Fruit fly (Drosophila melanogaster) whole organism, embryonic: ENCODE measurements around the gene CG31064.

Experiments used
- ATbp ChIP-seq: fragments of 200-800 bp; sonication (Bioruptor generic); optimal IDR thresholded peaks from 2 replicates; lab custom pipeline; 2017; ENCODE audit warnings: missing biosample characterization, mild to moderate bottlenecking, missing genetic modification characterization, missing genetic modification reagents
- Atf-2 ChIP-seq: fragments of 200-800 bp; sonication (Bioruptor generic); optimal IDR thresholded peaks from 2 replicates; lab custom pipeline; 2016; ENCODE audit warnings: missing biosample characterization, missing genetic modification characterization
- BEAF-32 ChIP-seq: fragments of 200-800 bp; sonication (Bioruptor generic); optimal IDR thresholded peaks from 3 replicates; lab custom pipeline; 2017; ENCODE audit warnings: missing biosample characterization, missing genetic modification characterization, mild to moderate bottlenecking, moderate library complexity, missing genetic modification reagents
- Bdp1 ChIP-seq: fragments of 200-800 bp; sonication (Bioruptor generic); optimal IDR thresholded peaks from 3 replicates; lab custom pipeline; 2016; ENCODE audit warnings: missing biosample characterization, missing genetic modification characterization
- C15 ChIP-seq: fragments of 200-800 bp; sonication (Bioruptor generic); IDR thresholded peaks from 3 replicates; pipeline ENCODE4 v1.3.6; 2022; ENCODE audit warnings: missing biosample characterization, missing genetic modification characterization
- CG11456 ChIP-seq: fragments of 200-800 bp; sonication (Bioruptor generic); IDR thresholded peaks from 3 replicates; pipeline ENCODE4 v1.3.6; 2022; ENCODE audit warnings: missing biosample characterization, missing genetic modification characterization
- CG12155 ChIP-seq: fragments of 200-800 bp; sonication (Bioruptor generic); optimal IDR thresholded peaks from 3 replicates; lab custom pipeline; 2016; ENCODE audit warnings: missing biosample characterization, missing genetic modification characterization
- CG12236 ChIP-seq: fragments of 200-800 bp; sonication (Bioruptor generic); optimal IDR thresholded peaks from 2 replicates; lab custom pipeline; 2016; ENCODE audit warnings: missing biosample characterization, missing genetic modification characterization
- CG13775 ChIP-seq: fragments of 200-800 bp; sonication (Bioruptor generic); optimal IDR thresholded peaks from 3 replicates; lab custom pipeline; 2017; ENCODE audit warnings: missing biosample characterization, mild to moderate bottlenecking, missing genetic modification characterization
- CG15269 ChIP-seq: fragments of 200-800 bp; sonication (Bioruptor generic); optimal IDR thresholded peaks from 2 replicates; lab custom pipeline; 2018; ENCODE audit warnings: missing biosample characterization, mild to moderate bottlenecking, missing genetic modification characterization, moderate library complexity
- CG15601 ChIP-seq: fragments of 200-800 bp; sonication (Bioruptor generic); optimal IDR thresholded peaks from 3 replicates; lab custom pipeline; 2019; ENCODE audit warnings: missing biosample characterization, mild to moderate bottlenecking, missing genetic modification characterization, moderate library complexity
- CG2199 ChIP-seq: fragments of 200-800 bp; sonication (Bioruptor generic); IDR thresholded peaks from 3 replicates; pipeline ENCODE4 v1.3.6; 2022; ENCODE audit warnings: missing biosample characterization, missing genetic modification characterization
- CG3281 ChIP-seq: fragments of 200-800 bp; sonication (Bioruptor generic); optimal IDR thresholded peaks from 3 replicates; lab custom pipeline; 2017; ENCODE audit warnings: missing biosample characterization, mild to moderate bottlenecking, missing genetic modification characterization
- CG34224 ChIP-seq: fragments of 200-800 bp; sonication (Bioruptor generic); IDR thresholded peaks from 3 replicates; pipeline ENCODE4 v1.3.6; 2022; ENCODE audit warnings: missing biosample characterization, missing genetic modification characterization; ENCODE audit not compliant: partially characterized antibody
- CG42726 ChIP-seq: fragments of 200-800 bp; sonication (Bioruptor generic); IDR thresholded peaks from 2 replicates; pipeline ENCODE4 v1.3.6; 2022; ENCODE audit warnings: missing biosample characterization, missing genetic modification characterization; ENCODE audit not compliant: partially characterized antibody
- CG4404 ChIP-seq: fragments of 200-800 bp; sonication (Bioruptor generic); IDR thresholded peaks from 2 replicates; pipeline ENCODE4 v1.3.6; 2022; ENCODE audit warnings: missing biosample characterization, missing genetic modification characterization
- CG4854 ChIP-seq: fragments of 200-800 bp; sonication (Bioruptor generic); optimal IDR thresholded peaks from 2 replicates; lab custom pipeline; 2016; ENCODE audit warnings: missing biosample characterization, missing genetic modification characterization, inconsistent platforms
- CG5245 ChIP-seq: fragments of 200-800 bp; sonication (Bioruptor generic); optimal IDR thresholded peaks from 3 replicates; lab custom pipeline; 2016; ENCODE audit warnings: missing biosample characterization, missing genetic modification characterization
- CG6272 ChIP-seq: fragments of 200-800 bp; sonication (Bioruptor generic); IDR thresholded peaks from 2 replicates; pipeline ENCODE4 v1.3.6; 2022; ENCODE audit warnings: missing biosample characterization, missing genetic modification characterization
- CG6683 ChIP-seq: fragments of 200-800 bp; sonication (Bioruptor generic); optimal IDR thresholded peaks from 2 replicates; lab custom pipeline; 2017; ENCODE audit warnings: missing biosample characterization, mild to moderate bottlenecking, missing genetic modification characterization, missing genetic modification reagents
- CG8765 ChIP-seq: fragments of 200-800 bp; sonication (Bioruptor generic); IDR thresholded peaks from 2 replicates; pipeline ENCODE4 v1.3.6; 2022; ENCODE audit warnings: missing biosample characterization, missing genetic modification characterization
- CTCF ChIP-seq: fragments of 200-800 bp; sonication (Bioruptor generic); optimal IDR thresholded peaks from 2 replicates; lab custom pipeline; 2017; ENCODE audit warnings: missing biosample characterization, mild to moderate bottlenecking, missing genetic modification characterization, moderate library complexity
- Dll ChIP-seq: fragments of 200-800 bp; sonication (Bioruptor generic); IDR thresholded peaks from 4 replicates; pipeline ENCODE4 v1.3.6; 2022; ENCODE audit warnings: missing biosample characterization, missing genetic modification characterization; ENCODE audit not compliant: partially characterized antibody
- Hand ChIP-seq: fragments of 200-800 bp; sonication (Bioruptor generic); optimal IDR thresholded peaks from 2 replicates; lab custom pipeline; 2017; ENCODE audit warnings: mild to moderate bottlenecking, missing biosample characterization, missing genetic modification reagents, missing genetic modification characterization
- Lim3 ChIP-seq: fragments of 200-800 bp; sonication (Bioruptor generic); IDR thresholded peaks from 2 replicates; pipeline ENCODE4 v1.3.6; 2022; ENCODE audit warnings: missing biosample characterization, missing genetic modification characterization
- Oaz ChIP-seq: fragments of 200-800 bp; sonication (Bioruptor generic); IDR thresholded peaks from 2 replicates; pipeline ENCODE4 v1.3.6; 2022; ENCODE audit warnings: missing biosample characterization, missing genetic modification characterization
- Rfx ChIP-seq: fragments of 200-800 bp; sonication (Bioruptor generic); IDR thresholded peaks from 2 replicates; pipeline ENCODE4 v1.3.6; 2022; ENCODE audit warnings: missing biosample characterization, missing genetic modification characterization
- Sin3A ChIP-seq: fragments of >200 bp; optimal IDR thresholded peaks from 2 replicates; lab custom pipeline; 2018
- Sox102F ChIP-seq: fragments of 200-800 bp; sonication (Bioruptor generic); optimal IDR thresholded peaks from 2 replicates; lab custom pipeline; 2018; ENCODE audit warnings: missing biosample characterization, mild to moderate bottlenecking, missing genetic modification characterization, moderate library complexity
- Sry-β ChIP-seq: fragments of 200-800 bp; sonication (Bioruptor generic); optimal IDR thresholded peaks from 2 replicates; lab custom pipeline; 2018; ENCODE audit warnings: missing biosample characterization, mild to moderate bottlenecking, missing genetic modification characterization, moderate library complexity
- bowl ChIP-seq: fragments of 200-800 bp; sonication (Bioruptor generic); IDR thresholded peaks from 2 replicates; pipeline ENCODE4 v1.3.6; 2022; ENCODE audit warnings: missing biosample characterization, missing genetic modification characterization
- br ChIP-seq: fragments of >200 bp; optimal IDR thresholded peaks from 2 replicates; lab custom pipeline; 2017
- cad ChIP-seq: fragments of >200 bp; optimal IDR thresholded peaks from 2 replicates; lab custom pipeline; 2017; ENCODE audit warnings: missing biosample characterization, missing genetic modification characterization
- cwo ChIP-seq: fragments of 200-800 bp; sonication (Bioruptor generic); optimal IDR thresholded peaks from 3 replicates; lab custom pipeline; 2017; ENCODE audit warnings: missing biosample characterization, missing genetic modification characterization, mild to moderate bottlenecking, moderate library complexity, missing genetic modification reagents
- disco-r ChIP-seq: fragments of 200-800 bp; sonication (Bioruptor generic); optimal IDR thresholded peaks from 2 replicates; lab custom pipeline; 2016; ENCODE audit warnings: missing biosample characterization, missing genetic modification characterization
- dm ChIP-seq: fragments of 200-800 bp; sonication (Bioruptor generic); optimal IDR thresholded peaks from 3 replicates; lab custom pipeline; 2016; ENCODE audit warnings: missing biosample characterization, missing genetic modification characterization
- dmrt99B ChIP-seq: fragments of 200-800 bp; sonication (Bioruptor generic); optimal IDR thresholded peaks from 2 replicates; lab custom pipeline; 2018; ENCODE audit warnings: missing biosample characterization, mild to moderate bottlenecking, missing genetic modification characterization, moderate library complexity
- fd102C ChIP-seq: fragments of 200-800 bp; sonication (Bioruptor generic); optimal IDR thresholded peaks from 2 replicates; lab custom pipeline; 2018; ENCODE audit warnings: missing biosample characterization, mild to moderate bottlenecking, missing genetic modification characterization, moderate library complexity
- gsb ChIP-seq: fragments of 200-800 bp; sonication (Bioruptor generic); IDR thresholded peaks from 2 replicates; pipeline ENCODE4 v1.3.6; 2022; ENCODE audit warnings: missing biosample characterization, missing genetic modification characterization
- gt ChIP-seq: fragments of 200-800 bp; sonication (Bioruptor generic); IDR thresholded peaks from 2 replicates; pipeline ENCODE4 v1.3.6; 2022; ENCODE audit warnings: missing biosample characterization, missing genetic modification characterization
- klu ChIP-seq: fragments of 200-800 bp; sonication (Bioruptor generic); IDR thresholded peaks from 2 replicates; pipeline ENCODE4 v1.3.6; 2022; ENCODE audit warnings: missing biosample characterization, missing genetic modification characterization
- lola ChIP-seq, 3 experiments: fragments of >200 bp in 2 of 3; fragments of 200-800 bp in 1 of 3; sonication (Bioruptor generic) in 1 of 3; optimal IDR thresholded peaks; 2 replicates each; lab custom pipeline; 2017 to 2019; ENCODE audit warnings: missing biosample characterization in 3 of 3, missing genetic modification characterization in 3 of 3, mild to moderate bottlenecking in 1 of 3, moderate library complexity in 1 of 3
- odd ChIP-seq: fragments of 200-800 bp; sonication (Bioruptor generic); optimal IDR thresholded peaks from 2 replicates; lab custom pipeline; 2017; ENCODE audit warnings: missing biosample characterization, mild to moderate bottlenecking, missing genetic modification characterization
- onecut ChIP-seq: fragments of 200-800 bp; sonication (Bioruptor generic); IDR thresholded peaks from 2 replicates; pipeline ENCODE4 v1.3.6; 2022; ENCODE audit warnings: missing biosample characterization, missing genetic modification characterization
- otp ChIP-seq: fragments of 200-800 bp; sonication (Bioruptor generic); IDR thresholded peaks from 3 replicates; pipeline ENCODE4, ENCODE4 v1.3.6; 2022; ENCODE audit warnings: missing biosample characterization, missing genetic modification characterization
- p53 ChIP-seq: fragments of 200-800 bp; sonication (Bioruptor generic); optimal IDR thresholded peaks from 2 replicates; lab custom pipeline; 2016; ENCODE audit warnings: missing biosample characterization, missing genetic modification characterization
- phol ChIP-seq: fragments of 200-800 bp; sonication (Bioruptor generic); optimal IDR thresholded peaks from 3 replicates; lab custom pipeline; 2018; ENCODE audit warnings: missing biosample characterization, mild to moderate bottlenecking, missing genetic modification characterization, moderate library complexity
- row ChIP-seq: fragments of 200-800 bp; sonication (Bioruptor generic); IDR thresholded peaks from 3 replicates; pipeline ENCODE4 v1.3.6; 2022; ENCODE audit warnings: missing biosample characterization, missing genetic modification characterization
- salm ChIP-seq: fragments of 200-800 bp; sonication (Bioruptor generic); optimal IDR thresholded peaks from 2 replicates; lab custom pipeline; 2018; ENCODE audit warnings: missing biosample characterization, mild to moderate bottlenecking, missing genetic modification characterization
- trh ChIP-seq: fragments of 200-800 bp; sonication (Bioruptor generic); optimal IDR thresholded peaks from 2 replicates; lab custom pipeline; 2016; ENCODE audit warnings: missing biosample characterization, missing genetic modification characterization
- wek ChIP-seq: fragments of 200-800 bp; sonication (Bioruptor generic); optimal IDR thresholded peaks from 3 replicates; lab custom pipeline; 2018; ENCODE audit warnings: missing biosample characterization, mild to moderate bottlenecking, missing genetic modification characterization, moderate library complexity
- zfh2 ChIP-seq: fragments of 200-800 bp; sonication (Bioruptor generic); optimal IDR thresholded peaks from 2 replicates; lab custom pipeline; 2016; ENCODE audit warnings: missing biosample characterization, missing genetic modification characterization

CG31064 gene

dm6 chr3R:27208724-27209343 lies 30.1 kb downstream of the CG31064 start (continued):
- TF ChIP-seq CG5245 (GFP tag; lab: Kevin White, UChicago) (no peak), Rfx (GFP tag; lab: Robert Waterston, UW) (peak; percentile 44), disco-r (GFP tag; lab: Kevin White, UChicago) (no peak), CG2199 (no peak), salm (peak; percentile 19), trh (GFP tag; lab: Kevin White, UChicago) (peak; percentile 35), gt (GFP tag; lab: Robert Waterston, UW) (no peak), Sin3A (lab: Kevin White, UChicago) (no peak), zfh2 (GFP tag; lab: Kevin White, UChicago) (no peak), CG4404 (GFP tag; lab: Robert Waterston, UW) (peak; percentile 22; the same call in 1 of the 2 replicates), cwo (no peak), CG15601 (tag; lab: Kevin White, UChicago) (peak; percentile 62), klu (GFP tag; lab: Robert Waterston, UW) (0 out of 2 replicates have a peak, but pooled peaks have one; percentile 42), Atf-2 (GFP tag; lab: Kevin White, UChicago) (no peak), CG6683 (no peak), p53 (peak; percentile 9), Lim3 (GFP tag; lab: Robert Waterston, UW) (no peak), CTCF (no peak), phol (tag; lab: Kevin White, UChicago) (no peak), Sry-β (no peak), CG11456 (GFP tag; lab: Robert Waterston, UW) (no peak), ATbp (GFP tag; lab: Kevin White, UChicago) (peak; percentile 79), cad (no peak), BEAF-32 (GFP tag; lab: Kevin White, UChicago) (no peak), Sox102F (GFP tag; lab: Kevin White, UChicago) (peak; percentile 12), onecut (GFP tag; lab: Robert Waterston, UW) (peak; percentile 59), Oaz (GFP tag; lab: Robert Waterston, UW) (no peak), CG3281 (GFP tag; lab: Kevin White, UChicago) (no peak), Bdp1 (GFP tag; lab: Kevin White, UChicago) (no peak), CG12155 (GFP tag; lab: Kevin White, UChicago) (no peak), Hand (GFP tag; lab: Kevin White, UChicago) (no peak), lola (GFP tag; optimal IDR thresholded peaks at IDR 0.05; lab: Kevin White, UChicago) (peak in 1 of 3 experiments; percentile 19), odd (GFP tag; lab: Kevin White, UChicago) (peak; percentile 57), dm (GFP tag; lab: Kevin White, UChicago) (peak; percentile 7), wek (peak; percentile 72), row (no peak), CG13775 (GFP tag; lab: Kevin White, UChicago) (no peak), CG42726 (no peak), br (lab: Kevin White, UChicago) (no peak), Dll (GFP tag; lab: Robert Waterston, UW) (no peak), otp (GFP tag; lab: Robert Waterston, UW) (peak; percentile 76; the same call in 2 of the 3 replicates), CG8765 (GFP tag; lab: Robert Waterston, UW) (no peak), dmrt99B (tag; lab: Kevin White, UChicago) (peak; percentile 44), CG15269 (tag; lab: Kevin White, UChicago) (peak; percentile 7), bowl (no peak), C15 (GFP tag; lab: Robert Waterston, UW) (no peak), CG12236 (GFP tag; lab: Kevin White, UChicago) (peak; percentile 45), CG34224 (GFP tag; lab: Robert Waterston, UW) (no peak), CG6272 (GFP tag; lab: Robert Waterston, UW) (no peak), gsb (no peak), CG4854 (GFP tag; lab: Kevin White, UChicago) (no peak), fd102C (GFP tag; lab: Kevin White, UChicago) (peak; percentile 66)
